Fruit fly (Drosophila melanogaster): ENCODE results near the gene IFT46.

The IFT46 gene

dm6 chr2L:18625470-18625869 is 9.6 kb upstream of the IFT46 start (continued):
- TF ChIP-seq Ssrp (tag; optimal IDR thresholded peaks at IDR 0.05): no peak
- no peak for TF ChIP-seq ssp (GFP tag; IDR thresholded peaks at IDR 0.05)
- no peak for TF ChIP-seq luna (GFP tag; optimal IDR thresholded peaks at IDR 0.05)
- no peak for TF ChIP-seq tap (tag; optimal IDR thresholded peaks at IDR 0.05)
- peak; percentile 51 for TF ChIP-seq caup (GFP tag; optimal IDR thresholded peaks at IDR 0.05; ENCODE audit: severe bottlenecking)
- no peak for TF ChIP-seq Scr (GFP tag; IDR thresholded peaks at IDR 0.05; ENCODE audit: partially characterized antibody)
- no peak for TF ChIP-seq CG11695 (GFP tag; IDR thresholded peaks at IDR 0.05)
- no peak for TF ChIP-seq NC2α (GFP tag; optimal IDR thresholded peaks at IDR 0.05)
- no peak for TF ChIP-seq CG16779 (GFP tag; IDR thresholded peaks at IDR 0.05)
- TF ChIP-seq gfzf (GFP tag; optimal IDR thresholded peaks at IDR 0.05): no peak
- no peak for TF ChIP-seq ase (GFP tag; IDR thresholded peaks at IDR 0.05)
- TF ChIP-seq crc (GFP tag; optimal IDR thresholded peaks at IDR 0.05): peak; percentile 12
- TF ChIP-seq knrl (GFP tag; IDR thresholded peaks at IDR 0.05; ENCODE audit: partially characterized antibody): no peak
- TF ChIP-seq Fer1 (GFP tag; optimal IDR thresholded peaks at IDR 0.05): no peak
- TF ChIP-seq unc-4 (GFP tag; IDR thresholded peaks at IDR 0.05; ENCODE audit: partially characterized antibody): no peak
- no peak for TF ChIP-seq corto (GFP tag; optimal IDR thresholded peaks at IDR 0.05)
- no peak for TF ChIP-seq zfh2 (GFP tag; optimal IDR thresholded peaks at IDR 0.05)
- no peak for TF ChIP-seq CG8478 (optimal IDR thresholded peaks at IDR 0.05)
- no peak; the same call in 1 of the 2 replicates for TF ChIP-seq Awh (GFP tag; IDR thresholded peaks at IDR 0.05)
- TF ChIP-seq z (GFP tag; IDR thresholded peaks at IDR 0.05): no peak
- TF ChIP-seq CG14014 (GFP tag; IDR thresholded peaks at IDR 0.05): peak; percentile 33; the same call in 1 of the 2 replicates
- no peak for TF ChIP-seq Hmr (GFP tag; optimal IDR thresholded peaks at IDR 0.05)
- TF ChIP-seq CG9437 (GFP tag; optimal IDR thresholded peaks at IDR 0.05): no peak
- TF ChIP-seq CG14441 (GFP tag; IDR thresholded peaks at IDR 0.05): no peak
- peak; percentile 9 for TF ChIP-seq CG2678 (tag; optimal IDR thresholded peaks at IDR 0.05)
- no peak for TF ChIP-seq CG16863 (GFP tag; optimal IDR thresholded peaks at IDR 0.05)
- TF ChIP-seq az2 (GFP tag; optimal IDR thresholded peaks at IDR 0.05): no peak
- TF ChIP-seq CG6854 (GFP tag; optimal IDR thresholded peaks at IDR 0.05): no peak
- no peak for TF ChIP-seq nerfin-2 (GFP tag; IDR thresholded peaks at IDR 0.05; ENCODE audit: partially characterized antibody)
- no peak for TF ChIP-seq bsh (GFP tag; optimal IDR thresholded peaks at IDR 0.05)
- TF ChIP-seq kay (GFP tag; optimal IDR thresholded peaks at IDR 0.05): no peak
- TF ChIP-seq kah (GFP tag; optimal IDR thresholded peaks at IDR 0.05): no peak
- TF ChIP-seq Taf1 (GFP tag; IDR thresholded peaks at IDR 0.05): no peak
- TF ChIP-seq CG34376 (GFP tag; optimal IDR thresholded peaks at IDR 0.05): no peak
- no peak for TF ChIP-seq pita (GFP tag; optimal IDR thresholded peaks at IDR 0.05)
- TF ChIP-seq CG32767 (GFP tag; IDR thresholded peaks at IDR 0.05): no peak
- TF ChIP-seq CG3163 (GFP tag; optimal IDR thresholded peaks at IDR 0.05): no peak
- TF ChIP-seq CG17802 (tag; optimal IDR thresholded peaks at IDR 0.05): no peak
- TF ChIP-seq CG8924 (tag; optimal IDR thresholded peaks at IDR 0.05): peak; percentile 9
- TF ChIP-seq hkb (optimal IDR thresholded peaks at IDR 0.05): no peak
- peak; percentile 34 for TF ChIP-seq hkb (GFP tag; IDR thresholded peaks at IDR 0.05)
- no peak for TF ChIP-seq Hr51 (GFP tag; optimal IDR thresholded peaks at IDR 0.05)
- no peak for TF ChIP-seq schlank (tag; optimal IDR thresholded peaks at IDR 0.05)
- no peak for TF ChIP-seq danr (GFP tag; IDR thresholded peaks at IDR 0.05)
- no peak for TF ChIP-seq lilli (GFP tag; optimal IDR thresholded peaks at IDR 0.05)
- peak; percentile 41 for TF ChIP-seq Kr (GFP tag; optimal IDR thresholded peaks at IDR 0.05)
- no peak for TF ChIP-seq grau (tag; optimal IDR thresholded peaks at IDR 0.05)
- TF ChIP-seq Dll (GFP tag; IDR thresholded peaks at IDR 0.05; ENCODE audit: partially characterized antibody): no peak
- no peak for TF ChIP-seq ash1 (GFP tag; optimal IDR thresholded peaks at IDR 0.05)
- no peak for TF ChIP-seq abd-A (tag; optimal IDR thresholded peaks at IDR 0.05)
- no peak for TF ChIP-seq CG3995 (GFP tag; optimal IDR thresholded peaks at IDR 0.05)
- TF ChIP-seq trh (GFP tag; optimal IDR thresholded peaks at IDR 0.05): no peak
